Worm (Caenorhabditis elegans) whole organism, L4 larva: ENCODE results near the gene cgt-1.

Experiments used
- F26F4.8 ChIP-seq: fragments of 200-800 bp; sonication (Bioruptor generic); conservative IDR thresholded peaks from 2 replicates; pipeline ENCODE4 v1.3.6; 2022; ENCODE audit warnings: missing genetic modification characterization, missing compliant biosample characterization
- T20F7.1 ChIP-seq: fragments of 200-800 bp; sonication (Bioruptor generic); optimal IDR thresholded peaks from 2 replicates; lab custom pipeline; 2018; ENCODE audit warnings: mild to moderate bottlenecking, missing genetic modification characterization, missing compliant biosample characterization
- Y105C5A.15 ChIP-seq: fragments of 200-800 bp; sonication (Bioruptor generic); IDR thresholded peaks from 2 replicates; pipeline ENCODE4 v1.3.6; 2022; ENCODE audit warnings: missing genetic modification characterization, missing compliant biosample characterization
- arid-1 ChIP-seq: fragments of 200-800 bp; sonication (Bioruptor generic); conservative IDR thresholded peaks from 2 replicates; pipeline ENCODE4 v1.3.6; 2022; ENCODE audit warnings: missing genetic modification reagents, missing genetic modification characterization, missing compliant biosample characterization
- ceh-32 ChIP-seq: sonication (generic microtip); optimal IDR thresholded peaks from 2 replicates; lab custom pipeline; 2016; ENCODE audit warnings: mild to moderate bottlenecking, missing genetic modification characterization, missing compliant biosample characterization; ENCODE audit not compliant: poor library complexity
- ceh-44 ChIP-seq: fragments of 200-800 bp; sonication (Bioruptor generic); IDR thresholded peaks from 2 replicates; pipeline ENCODE4 v1.3.6; 2022; ENCODE audit warnings: missing genetic modification reagents, missing genetic modification characterization, missing compliant biosample characterization
- ceh-82 ChIP-seq: sonication (generic microtip); optimal IDR thresholded peaks from 2 replicates; lab custom pipeline; 2017; ENCODE audit warnings: missing biosample characterization, missing genetic modification characterization
- daf-16 ChIP-seq, 3 experiments: sonication (generic microtip); optimal IDR thresholded peaks; 2 replicates each; lab custom pipeline; 2016 to 2017; ENCODE audit warnings: missing genetic modification characterization in 3 of 3, missing genetic modification reagents in 3 of 3, mild to moderate bottlenecking in 2 of 3, missing compliant biosample characterization in 2 of 3, missing biosample characterization in 1 of 3, moderate library complexity in 1 of 3
- daf-8 ChIP-seq: fragments of 200-800 bp; sonication (Bioruptor generic); IDR thresholded peaks from 2 replicates; pipeline ENCODE4 v1.3.6; 2022; ENCODE audit warnings: missing genetic modification characterization, missing compliant biosample characterization
- dmd-6 ChIP-seq: fragments of 200-800 bp; sonication (Bioruptor generic); IDR thresholded peaks from 2 replicates; pipeline ENCODE4 v1.3.6; 2022; ENCODE audit warnings: missing genetic modification reagents, missing genetic modification characterization, missing compliant biosample characterization
- dmd-8 ChIP-seq: fragments of 200-800 bp; sonication (Bioruptor generic); IDR thresholded peaks from 2 replicates; pipeline ENCODE4 v1.3.6; 2022; ENCODE audit warnings: missing genetic modification characterization, missing compliant biosample characterization
- duxl-1 ChIP-seq: sonication (generic microtip); optimal IDR thresholded peaks from 2 replicates; lab custom pipeline; 2016; ENCODE audit warnings: mild to moderate bottlenecking, missing genetic modification characterization, moderate library complexity, missing compliant biosample characterization; ENCODE audit not compliant: poor library complexity
- egl-43 ChIP-seq: fragments of 200-800 bp; sonication (Bioruptor generic); IDR thresholded peaks from 2 replicates; pipeline ENCODE4 v1.3.6; 2022; ENCODE audit warnings: missing genetic modification reagents, missing genetic modification characterization, missing compliant biosample characterization
- fkh-10 ChIP-seq: fragments of 150-350 bp; optimal IDR thresholded peaks from 2 replicates; lab custom pipeline; 2014; ENCODE audit warnings: missing biosample characterization, missing genetic modification reagents, missing genetic modification characterization
- gei-8 ChIP-seq: fragments of 200-800 bp; sonication (Bioruptor generic); optimal IDR thresholded peaks from 2 replicates; lab custom pipeline; 2018; ENCODE audit warnings: mild to moderate bottlenecking, missing genetic modification characterization, missing compliant biosample characterization
- jun-1 ChIP-seq: fragments of 150-350 bp; optimal IDR thresholded peaks from 2 replicates; lab custom pipeline; 2014; ENCODE audit warnings: missing biosample characterization, missing genetic modification reagents, missing genetic modification characterization
- lin-38 ChIP-seq: fragments of 200-800 bp; sonication (Bioruptor generic); IDR thresholded peaks from 2 replicates; pipeline ENCODE4 v1.3.6; 2022; ENCODE audit warnings: missing genetic modification reagents, missing genetic modification characterization, missing compliant biosample characterization
- lir-3 ChIP-seq: sonication (generic microtip); optimal IDR thresholded peaks from 2 replicates; lab custom pipeline; 2016; ENCODE audit warnings: mild to moderate bottlenecking, missing genetic modification characterization, missing compliant biosample characterization
- lsy-2 ChIP-seq, 2 experiments: fragments of 150-350 bp in 1 of 2; sonication (generic microtip) in 1 of 2; optimal IDR thresholded peaks; 2 replicates each; lab custom pipeline; 2014 to 2017; ENCODE audit warnings: missing biosample characterization in 2 of 2, missing genetic modification characterization in 2 of 2
- madf-9 ChIP-seq: fragments of 200-800 bp; sonication (Bioruptor generic); conservative IDR thresholded peaks from 2 replicates; pipeline ENCODE4 v1.3.6; 2022; ENCODE audit warnings: missing genetic modification reagents, missing genetic modification characterization, missing compliant biosample characterization
- mdt-29 ChIP-seq: fragments of 200-800 bp; sonication (Bioruptor generic); IDR thresholded peaks from 2 replicates; pipeline ENCODE4 v1.3.6; 2022; ENCODE audit warnings: missing genetic modification reagents, missing genetic modification characterization, missing compliant biosample characterization
- mes-2 ChIP-seq: sonication (generic microtip); optimal IDR thresholded peaks from 2 replicates; lab custom pipeline; 2016; ENCODE audit warnings: missing genotype, mild to moderate bottlenecking, missing genetic modification characterization, missing compliant biosample characterization; ENCODE audit not compliant: poor library complexity, severe bottlenecking
- mxl-2 ChIP-seq: fragments of 200-800 bp; sonication (Bioruptor generic); conservative IDR thresholded peaks from 2 replicates; pipeline ENCODE4 v1.3.6; 2022; ENCODE audit warnings: missing genetic modification reagents, missing genetic modification characterization, missing compliant biosample characterization
- mxl-3 ChIP-seq: fragments of 200-800 bp; sonication (Bioruptor generic); optimal IDR thresholded peaks from 2 replicates; lab custom pipeline; 2018; ENCODE audit warnings: mild to moderate bottlenecking, missing genetic modification characterization, missing compliant biosample characterization
- nhr-11 ChIP-seq: fragments of 150-350 bp; optimal IDR thresholded peaks from 2 replicates; lab custom pipeline; 2014; ENCODE audit warnings: missing biosample characterization, missing genetic modification characterization
- nhr-25 ChIP-seq: sonication (generic microtip); optimal IDR thresholded peaks from 2 replicates; lab custom pipeline; 2017; ENCODE audit warnings: missing genetic modification characterization, mild to moderate bottlenecking, missing compliant biosample characterization, antibody characterized with exemption, moderate library complexity, borderline replicate concordance; ENCODE audit not compliant: insufficient read depth
- nhr-28 ChIP-seq: fragments of 150-350 bp; optimal IDR thresholded peaks from 2 replicates; lab custom pipeline; 2014; ENCODE audit warnings: missing biosample characterization, missing genetic modification characterization
- nhr-41 ChIP-seq: fragments of 200-800 bp; sonication (Bioruptor generic); IDR thresholded peaks from 2 replicates; pipeline ENCODE4 v1.3.6; 2022; ENCODE audit warnings: missing genetic modification reagents, missing genetic modification characterization, missing compliant biosample characterization
- nhr-42 ChIP-seq: fragments of 200-800 bp; sonication (Bioruptor generic); IDR thresholded peaks from 2 replicates; pipeline ENCODE4 v1.3.6; 2022; ENCODE audit warnings: missing genetic modification characterization, missing compliant biosample characterization
- nhr-48 ChIP-seq: sonication (generic microtip); optimal IDR thresholded peaks from 2 replicates; lab custom pipeline; 2016; ENCODE audit warnings: mild to moderate bottlenecking, missing genetic modification characterization, missing compliant biosample characterization
- nhr-76 ChIP-seq: fragments of 150-350 bp; optimal IDR thresholded peaks from 2 replicates; lab custom pipeline; 2014; ENCODE audit warnings: missing biosample characterization, missing genetic modification characterization
- nhr-77 ChIP-seq: fragments of 150-350 bp; optimal IDR thresholded peaks from 2 replicates; lab custom pipeline; 2014; ENCODE audit warnings: missing biosample characterization, missing genetic modification characterization
- pha-4 ChIP-seq, 2 experiments: fragments of 150-350 bp in 1 of 2; fragments of 200-800 bp in 1 of 2; sonication (Bioruptor generic) in 1 of 2; IDR thresholded peaks in 1 of 2; optimal IDR thresholded peaks in 1 of 2; 2 replicates each; pipeline versions ENCODE4 v1.3.6 to Lab custom; 2014 to 2022; ENCODE audit warnings: missing genetic modification characterization in 2 of 2, missing genetic modification reagents in 2 of 2, missing biosample characterization in 1 of 2, missing compliant biosample characterization in 1 of 2
- set-16 ChIP-seq: fragments of 200-800 bp; sonication (Bioruptor generic); IDR thresholded peaks from 2 replicates; pipeline ENCODE4 v1.3.6; 2022; ENCODE audit warnings: missing genetic modification reagents, missing genetic modification characterization, missing compliant biosample characterization
- tag-97 ChIP-seq: fragments of 200-800 bp; sonication (Bioruptor generic); IDR thresholded peaks from 2 replicates; pipeline ENCODE4 v1.3.6; 2022; ENCODE audit warnings: missing genetic modification characterization, missing compliant biosample characterization
- unc-39 ChIP-seq: sonication (generic microtip); optimal IDR thresholded peaks from 2 replicates; lab custom pipeline; 2017; ENCODE audit warnings: missing biosample characterization, missing genetic modification characterization
- unc-62 ChIP-seq, 3 experiments: fragments of 150-350 bp in 1 of 3; sonication (generic microtip); optimal IDR thresholded peaks in 2 of 3; peaks in 1 of 3; 1 replicate in 1 of 3; 2 replicates in 2 of 3; lab custom pipeline; 2014 to 2017; ENCODE audit warnings: missing biosample characterization in 3 of 3, missing genetic modification characterization in 3 of 3, missing genetic modification reagents in 3 of 3, missing genotype in 1 of 3
- zfp-2 ChIP-seq: sonication (generic microtip); optimal IDR thresholded peaks from 2 replicates; lab custom pipeline; 2016; ENCODE audit warnings: mild to moderate bottlenecking, missing genetic modification characterization, missing compliant biosample characterization
- zfp-3 ChIP-seq: fragments of 200-800 bp; sonication (Bioruptor generic); conservative IDR thresholded peaks from 2 replicates; pipeline ENCODE4 v1.3.6; 2022; ENCODE audit warnings: missing genetic modification reagents, missing genetic modification characterization, missing compliant biosample characterization
- ztf-7 ChIP-seq: fragments of 150-350 bp; optimal IDR thresholded peaks from 2 replicates; lab custom pipeline; 2014; ENCODE audit warnings: missing biosample characterization, missing genetic modification characterization

The cgt-1 gene

DNA sequence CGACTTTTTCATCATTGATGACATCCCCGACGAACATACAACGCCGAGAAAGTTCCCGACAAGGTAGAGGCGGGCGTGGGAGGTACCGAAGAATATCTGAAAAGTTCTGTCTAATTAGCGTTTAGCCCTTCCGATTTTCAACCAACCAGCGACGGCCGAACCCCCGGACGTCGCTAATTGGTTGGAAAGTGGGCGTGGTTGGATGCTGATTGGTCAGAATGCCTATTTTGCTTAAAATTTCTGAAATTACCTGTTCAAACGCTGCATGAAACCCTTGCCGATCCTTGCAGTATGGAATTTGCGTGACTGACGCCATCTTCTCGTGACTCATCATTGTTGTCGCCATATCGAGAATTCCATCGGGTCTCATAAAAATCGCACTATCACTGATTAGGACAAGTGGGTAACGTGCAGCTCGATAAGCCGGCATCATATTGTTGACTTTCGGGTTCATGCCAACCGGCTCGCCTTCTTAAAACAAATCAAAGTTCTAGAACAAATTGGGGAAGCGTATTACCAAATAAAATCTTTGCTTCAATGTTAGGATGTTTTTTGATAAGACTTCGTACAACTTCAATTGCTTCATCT is 849 bp downstream of the cgt-1 start (continued):
- no peak for TF ChIP-seq ceh-44 (GFP tag; lab: Robert Waterston, UW)
- peak; percentile 86 for TF ChIP-seq dmd-6 (GFP tag; lab: Robert Waterston, UW)

DNA sequence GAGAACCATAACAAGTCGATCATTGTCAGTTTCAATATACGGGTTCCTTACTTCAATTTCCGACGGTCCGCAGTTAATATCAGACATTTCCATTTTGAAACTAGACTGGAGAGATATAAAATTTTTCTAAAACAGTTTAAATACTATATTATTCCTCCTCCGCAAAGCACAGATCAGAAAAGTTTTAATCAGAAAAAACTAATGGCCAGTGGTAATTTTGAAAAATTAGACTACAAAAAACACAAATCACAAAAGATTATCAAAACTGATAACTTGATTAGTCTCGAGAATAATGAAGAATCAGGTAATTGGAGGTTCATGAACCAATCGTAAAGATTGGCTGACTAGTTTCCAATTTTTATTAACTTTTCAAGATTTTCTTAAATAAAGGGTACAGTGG is 2.7 kb downstream of the cgt-1 start, which contains the start of gene T06C12.9:
Gene T06C12.9 (minus strand): TSS at position 101 of the 400 bp plus-strand sequence.
- peak; percentile 3 for TF ChIP-seq nhr-28 (tag; lab: Kevin White, UChicago)
- no peak for TF ChIP-seq lsy-2 (tag; optimal IDR thresholded peaks at IDR 0.05; lab: Kevin White, UChicago)

ce11 chrV:15884698-15885097 is 4.0 kb downstream of the cgt-1 start, which contains the start of gene oac-42:
TSS of gene oac-42 (minus strand) at chrV:15884798.
- TF ChIP-seq dmd-8 (GFP tag; lab: Robert Waterston, UW) = no peak
- TF ChIP-seq mxl-3 (GFP tag; lab: Kevin White, UChicago) = no peak
- TF ChIP-seq lsy-2 (tag; optimal IDR thresholded peaks at IDR 0.05; lab: Kevin White, UChicago) = no peak
- no peak for TF ChIP-seq ztf-7
- TF ChIP-seq unc-62 (GFP tag; optimal IDR thresholded peaks at IDR 0.05 in 1 of 2; lab: Kevin White, UChicago) = peak in 1 of 2 experiments; percentile 57
- no peak for TF ChIP-seq unc-62 (tag; optimal IDR thresholded peaks at IDR 0.05; lab: Kevin White, UChicago)
- no peak for TF ChIP-seq fkh-10 (GFP tag; lab: Kevin White, UChicago)
- TF ChIP-seq T20F7.1 (GFP tag; lab: Kevin White, UChicago) = no peak
- TF ChIP-seq, all 104 proteins: peak for 1

DNA sequence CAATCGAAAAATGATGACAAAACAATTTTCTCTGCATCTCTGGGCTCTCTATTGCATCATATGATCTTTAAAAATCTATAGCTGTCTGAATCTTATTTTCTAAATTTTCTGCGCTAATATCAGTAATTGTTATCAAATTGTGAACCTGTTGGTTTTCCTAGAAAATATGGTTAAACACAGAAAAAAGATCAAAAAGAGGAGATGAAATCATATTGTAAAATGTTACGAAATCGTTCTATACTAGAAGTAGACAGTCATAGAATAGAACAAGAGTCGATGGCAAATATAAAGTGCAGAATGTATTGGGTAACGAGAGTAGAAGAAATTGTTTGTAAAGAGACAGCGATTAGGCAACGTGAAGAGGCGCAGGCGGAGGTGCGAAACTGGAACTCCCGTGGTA is 7.9 kb downstream of the cgt-1 start:
- TF ChIP-seq jun-1 (tag; lab: Kevin White, UChicago) (peak; percentile 7), daf-8 (GFP tag; lab: Robert Waterston, UW) (no peak), unc-62 (GFP tag; optimal IDR thresholded peaks at IDR 0.05 in 1 of 2; lab: Kevin White, UChicago) (no peak), unc-62 (tag; optimal IDR thresholded peaks at IDR 0.05; lab: Kevin White, UChicago) (no peak), gei-8 (GFP tag; lab: Kevin White, UChicago) (no peak), Y105C5A.15 (GFP tag; lab: Robert Waterston, UW) (no peak), nhr-25 (tag; lab: Kevin White, UChicago) (no peak), mxl-3 (GFP tag; lab: Kevin White, UChicago) (no peak), egl-43 (GFP tag; lab: Robert Waterston, UW) (no peak), lir-3 (tag; lab: Kevin White, UChicago) (no peak), mdt-29 (GFP tag; lab: Robert Waterston, UW) (no peak), ceh-32 (tag; lab: Kevin White, UChicago) (no peak), unc-39 (tag; lab: Kevin White, UChicago) (no peak), mes-2 (peak; percentile 38), mxl-2 (no peak), tag-97 (GFP tag; lab: Robert Waterston, UW) (no peak), nhr-48 (tag; lab: Kevin White, UChicago) (peak; percentile 80), nhr-11 (tag; lab: Kevin White, UChicago) (peak; percentile 26), T20F7.1 (GFP tag; lab: Kevin White, UChicago) (peak; percentile 20), nhr-28 (tag; lab: Kevin White, UChicago) (peak; percentile 95), pha-4 (GFP tag; IDR thresholded peaks at IDR 0.05; lab: Robert Waterston, UW) (no peak), pha-4 (tag; optimal IDR thresholded peaks at IDR 0.05; lab: Kevin White, UChicago) (no peak), daf-16 (GFP tag; optimal IDR thresholded peaks at IDR 0.05; lab: Kevin White, UChicago) (no peak), daf-16 (tag; optimal IDR thresholded peaks at IDR 0.05; lab: Kevin White, UChicago) (peak; percentile 61), madf-9 (GFP tag; lab: Robert Waterston, UW) (no peak), nhr-42 (GFP tag; lab: Robert Waterston, UW) (no peak), duxl-1 (tag; lab: Kevin White, UChicago) (no peak), ceh-82 (tag; lab: Kevin White, UChicago) (no peak), arid-1 (GFP tag; lab: Robert Waterston, UW) (no peak), zfp-2 (tag; lab: Kevin White, UChicago) (no peak), lin-38 (GFP tag; lab: Robert Waterston, UW) (no peak), nhr-77 (tag; lab: Kevin White, UChicago) (peak; percentile 75), nhr-41 (no peak), nhr-76 (no peak), dmd-6 (GFP tag; lab: Robert Waterston, UW) (peak; percentile 87), zfp-3 (no peak), F26F4.8 (GFP tag; lab: Robert Waterston, UW) (no peak), set-16 (no peak)
